Worm (Caenorhabditis elegans) whole organism, L1 larva: ENCODE measurements around the gene rps-11.

Experiments used
- C16A3.4 ChIP-seq: fragments of 150-350 bp; optimal IDR thresholded peaks from 2 replicates; lab custom pipeline; 2014; ENCODE audit warnings: missing biosample characterization, missing genetic modification characterization
- C34B4.2 ChIP-seq: sonication (generic microtip); optimal IDR thresholded peaks from 2 replicates; lab custom pipeline; 2017; ENCODE audit warnings: mild to moderate bottlenecking, missing genetic modification characterization, missing compliant biosample characterization
- Y116A8C.19 ChIP-seq: sonication (generic microtip); optimal IDR thresholded peaks from 2 replicates; lab custom pipeline; 2016; ENCODE audit warnings: missing compliant biosample characterization, missing genetic modification characterization, borderline replicate concordance
- aha-1 ChIP-seq: fragments of 150-350 bp; optimal IDR thresholded peaks from 2 replicates; lab custom pipeline; 2014; ENCODE audit warnings: missing biosample characterization, missing genetic modification characterization
- alr-1 ChIP-seq: fragments of 200-800 bp; sonication (Bioruptor generic); optimal IDR thresholded peaks from 2 replicates; lab custom pipeline; 2018; ENCODE audit warnings: borderline replicate concordance, mild to moderate bottlenecking, missing genetic modification characterization, missing compliant biosample characterization
- blmp-1 ChIP-seq: fragments of 150-350 bp; optimal IDR thresholded peaks from 2 replicates; lab custom pipeline; 2014; ENCODE audit warnings: missing biosample characterization, missing genetic modification characterization
- ceh-63 ChIP-seq: fragments of 200-800 bp; sonication (Bioruptor generic); optimal IDR thresholded peaks from 2 replicates; lab custom pipeline; 2018; ENCODE audit warnings: mild to moderate bottlenecking, missing genetic modification characterization, missing compliant biosample characterization
- ceh-8 ChIP-seq: fragments of 200-800 bp; sonication (Bioruptor generic); optimal IDR thresholded peaks from 2 replicates; lab custom pipeline; 2018; ENCODE audit warnings: mild to moderate bottlenecking, missing genetic modification characterization, moderate library complexity, missing compliant biosample characterization
- ceh-82 ChIP-seq, 3 experiments: fragments of 150-350 bp in 1 of 3; sonication (generic microtip) in 2 of 3; optimal IDR thresholded peaks; 2 replicates each; lab custom pipeline; 2014 to 2017; ENCODE audit warnings: missing biosample characterization in 3 of 3, missing genetic modification characterization in 3 of 3
- efl-1 ChIP-seq, 4 experiments: fragments of 150-350 bp; optimal IDR thresholded peaks in 3 of 4; peaks in 1 of 4; 1 replicate in 1 of 4; 2 replicates in 3 of 4; lab custom pipeline; 2014; ENCODE audit warnings: missing biosample characterization in 2 of 4, missing genetic modification characterization in 2 of 4, missing genetic modification reagents in 2 of 4
- efl-3 ChIP-seq: fragments of 200-800 bp; sonication (Bioruptor generic); optimal IDR thresholded peaks from 2 replicates; lab custom pipeline; 2018; ENCODE audit warnings: mild to moderate bottlenecking, missing genetic modification characterization, missing compliant biosample characterization
- elt-2 ChIP-seq: sonication (generic microtip); optimal IDR thresholded peaks from 2 replicates; lab custom pipeline; 2016; ENCODE audit warnings: missing genetic modification characterization, mild to moderate bottlenecking, inconsistent platforms, missing compliant biosample characterization, missing genetic modification reagents
- fkh-10 ChIP-seq: sonication (generic microtip); optimal IDR thresholded peaks from 2 replicates; lab custom pipeline; 2017; ENCODE audit warnings: missing biosample characterization, missing genetic modification reagents, missing genetic modification characterization
- fkh-4 ChIP-seq: sonication (generic microtip); optimal IDR thresholded peaks from 2 replicates; lab custom pipeline; 2016; ENCODE audit warnings: missing compliant biosample characterization, missing genetic modification characterization, borderline replicate concordance
- hlh-4 ChIP-seq: sonication (generic microtip); optimal IDR thresholded peaks from 2 replicates; lab custom pipeline; 2016; ENCODE audit warnings: mild to moderate bottlenecking, missing genetic modification characterization, missing compliant biosample characterization
- jun-1 ChIP-seq: fragments of 150-350 bp; optimal IDR thresholded peaks from 2 replicates; lab custom pipeline; 2014; ENCODE audit warnings: missing biosample characterization, missing genetic modification reagents, missing genetic modification characterization
- lin-35 ChIP-seq, 2 experiments: fragments of 150-350 bp; optimal IDR thresholded peaks; 2 replicates each; lab custom pipeline; 2014; ENCODE audit warnings: missing biosample characterization in 2 of 2, missing genetic modification characterization in 2 of 2, missing genetic modification reagents in 2 of 2
- lir-3 ChIP-seq: sonication (generic microtip); optimal IDR thresholded peaks from 2 replicates; lab custom pipeline; 2016; ENCODE audit warnings: mild to moderate bottlenecking, missing genetic modification characterization, moderate library complexity, missing compliant biosample characterization; ENCODE audit not compliant: poor library complexity
- mab-9 ChIP-seq: fragments of 200-800 bp; sonication (Bioruptor generic); IDR thresholded peaks from 2 replicates; pipeline ENCODE4 v1.3.6; 2022; ENCODE audit warnings: missing genetic modification reagents, missing genetic modification characterization, missing compliant biosample characterization
- nhr-12 ChIP-seq: sonication (generic microtip); optimal IDR thresholded peaks from 2 replicates; lab custom pipeline; 2017; ENCODE audit warnings: missing biosample characterization, missing genetic modification characterization
- nhr-19 ChIP-seq: fragments of 200-800 bp; sonication (Bioruptor generic); conservative IDR thresholded peaks from 2 replicates; pipeline ENCODE4 v1.3.6; 2022; ENCODE audit warnings: missing genetic modification characterization, missing compliant biosample characterization
- nhr-20 ChIP-seq: sonication (generic microtip); optimal IDR thresholded peaks from 2 replicates; lab custom pipeline; 2016; ENCODE audit warnings: mild to moderate bottlenecking, missing genetic modification characterization, missing compliant biosample characterization
- nhr-47 ChIP-seq: sonication (generic microtip); optimal IDR thresholded peaks from 2 replicates; lab custom pipeline; 2016; ENCODE audit warnings: mild to moderate bottlenecking, missing genetic modification characterization, moderate library complexity, missing compliant biosample characterization
- nhr-71 ChIP-seq: sonication (generic microtip); optimal IDR thresholded peaks from 2 replicates; lab custom pipeline; 2016; ENCODE audit warnings: mild to moderate bottlenecking, missing genetic modification characterization, moderate library complexity, missing compliant biosample characterization
- nhr-77 ChIP-seq: fragments of 150-350 bp; optimal IDR thresholded peaks from 2 replicates; lab custom pipeline; 2014; ENCODE audit warnings: missing biosample characterization, missing genetic modification characterization
- nhr-85 ChIP-seq: sonication (generic microtip); peaks from one replicate; lab custom pipeline; 2016; ENCODE audit warnings: missing genetic modification characterization, inconsistent platforms, missing compliant biosample characterization
- skn-1 ChIP-seq: fragments of 150-350 bp; optimal IDR thresholded peaks from 2 replicates; lab custom pipeline; 2014; ENCODE audit warnings: missing biosample characterization, missing genetic modification characterization
- sox-4 ChIP-seq: sonication (generic microtip); optimal IDR thresholded peaks from 2 replicates; lab custom pipeline; 2016; ENCODE audit warnings: missing genetic modification characterization, missing compliant biosample characterization
- sup-37 ChIP-seq: fragments of 200-800 bp; sonication (Bioruptor generic); optimal IDR thresholded peaks from 2 replicates; lab custom pipeline; 2018; ENCODE audit warnings: mild to moderate bottlenecking, missing genetic modification characterization, missing compliant biosample characterization
- unc-130 ChIP-seq: fragments of 150-350 bp; optimal IDR thresholded peaks from 2 replicates; lab custom pipeline; 2017; ENCODE audit warnings: missing biosample characterization, missing genetic modification characterization, inconsistent platforms
- unc-62 ChIP-seq: fragments of 150-350 bp; optimal IDR thresholded peaks from 2 replicates; lab custom pipeline; 2014; ENCODE audit warnings: missing biosample characterization, missing genetic modification reagents, missing genetic modification characterization
- unc-86 ChIP-seq: sonication (generic microtip); optimal IDR thresholded peaks from 2 replicates; lab custom pipeline; 2016; ENCODE audit warnings: missing genetic modification characterization, missing compliant biosample characterization
- unc-98 ChIP-seq: fragments of 200-800 bp; sonication (Bioruptor generic); IDR thresholded peaks from 2 replicates; pipeline ENCODE4 v1.3.6; 2022; ENCODE audit warnings: missing genetic modification characterization, missing compliant biosample characterization
- zip-4 ChIP-seq: fragments of 200-800 bp; sonication (Bioruptor generic); optimal IDR thresholded peaks from 2 replicates; lab custom pipeline; 2018; ENCODE audit warnings: mild to moderate bottlenecking, missing genetic modification characterization, moderate library complexity, missing compliant biosample characterization
- ztf-11 ChIP-seq, 2 experiments: sonication (generic microtip); optimal IDR thresholded peaks; 2 replicates each; lab custom pipeline; 2016 to 2017; ENCODE audit warnings: missing genetic modification characterization in 2 of 2, missing biosample characterization in 1 of 2, missing compliant biosample characterization in 1 of 2

Gene rps-11

ce11 chrIV:11622336-11622735, 19.9 kb downstream of the rps-11 start:
- TF ChIP-seq nhr-47 (tag; lab: Kevin White, UChicago) (no peak), ceh-82 (tag; optimal IDR thresholded peaks at IDR 0.05; lab: Kevin White, UChicago) (no peak), aha-1 (no peak), C16A3.4 (tag; lab: Kevin White, UChicago) (no peak), unc-98 (GFP tag; lab: Robert Waterston, UW) (no peak), fkh-4 (tag; lab: Kevin White, UChicago) (no peak), Y116A8C.19 (no peak), nhr-19 (no peak), nhr-20 (tag; lab: Kevin White, UChicago) (no peak), nhr-85 (tag; lab: Kevin White, UChicago) (no peak), skn-1 (tag; lab: Kevin White, UChicago) (no peak), unc-130 (tag; lab: Kevin White, UChicago) (no peak), mab-9 (GFP tag; lab: Robert Waterston, UW) (no peak)

ce11 chrIV:11623060-11623459, 20.6 kb downstream of the rps-11 start, which contains the start of gene lys-4:
Gene lys-4 (minus strand): TSS chrIV:11623174.
- no peak for TF ChIP-seq fkh-4 (tag; lab: Kevin White, UChicago)
- no peak for TF ChIP-seq nhr-77
- TF ChIP-seq unc-98 (GFP tag; lab: Robert Waterston, UW): no peak
- TF ChIP-seq C34B4.2: no peak
- TF ChIP-seq nhr-20 (tag; lab: Kevin White, UChicago): peak; percentile 17
- TF ChIP-seq elt-2 (tag; lab: Kevin White, UChicago): peak; percentile 68
- TF ChIP-seq efl-1 (optimal IDR thresholded peaks at IDR 0.05; lab: Kevin White, UChicago): no peak
- TF ChIP-seq efl-1 (GFP tag; optimal IDR thresholded peaks at IDR 0.05 in 1 of 2; lab: Kevin White, UChicago): peak in 1 of 2 experiments; percentile 6
- no peak for TF ChIP-seq sox-4
- no peak for TF ChIP-seq nhr-12 (tag; lab: Kevin White, UChicago)
- no peak for TF ChIP-seq ceh-82 (tag; optimal IDR thresholded peaks at IDR 0.05; lab: Kevin White, UChicago)
- TF ChIP-seq zip-4 (GFP tag; lab: Kevin White, UChicago): no peak
- TF ChIP-seq nhr-47 (tag; lab: Kevin White, UChicago): no peak
- no peak for TF ChIP-seq lir-3
- peak; percentile 39 for TF ChIP-seq jun-1
- TF ChIP-seq ceh-8 (GFP tag; lab: Kevin White, UChicago): no peak
- TF ChIP-seq unc-86 (tag; lab: Kevin White, UChicago): no peak
- no peak for TF ChIP-seq ceh-63
- TF ChIP-seq alr-1 (tag; lab: Kevin White, UChicago): no peak

ce11 chrIV:11623759-11624287, 21.4 kb downstream of the rps-11 start:
- TF ChIP-seq hlh-4 (tag; lab: Kevin White, UChicago) (no peak), nhr-19 (no peak), nhr-71 (no peak), lin-35 (GFP tag; optimal IDR thresholded peaks at IDR 0.05; lab: Kevin White, UChicago) (peak in 1 of 2 experiments; percentile 4), sup-37 (no peak), elt-2 (tag; lab: Kevin White, UChicago) (peak; percentile 72), blmp-1 (tag; lab: Kevin White, UChicago) (no peak), nhr-20 (tag; lab: Kevin White, UChicago) (peak; percentile 38), nhr-12 (tag; lab: Kevin White, UChicago) (no peak)
- TF ChIP-seq, all 84 proteins: peak for 3

- no peak for TF ChIP-seq efl-3 (GFP tag; lab: Kevin White, UChicago)
- TF ChIP-seq fkh-10: no peak
- no peak for TF ChIP-seq unc-62 (GFP tag; lab: Kevin White, UChicago)
- TF ChIP-seq ztf-11 (tag; optimal IDR thresholded peaks at IDR 0.05; lab: Kevin White, UChicago): no peak
Observed at ce11 chrIV:11625482-11625881, 23.0 kb downstream of the rps-11 start, which contains the start of gene lys-5. Gene lys-5 (minus strand): TSS chrIV:11625582.
